Fruit fly (Drosophila melanogaster) whole organism, embryonic: ENCODE results near the gene CG31064.

Experiments used
- C15 ChIP-seq: fragments of 200-800 bp; sonication (Bioruptor generic); IDR thresholded peaks from 3 replicates; pipeline ENCODE4 v1.3.6; 2022; ENCODE audit warnings: missing biosample characterization, missing genetic modification characterization
- CG10543 ChIP-seq: fragments of 200-800 bp; sonication (Bioruptor generic); optimal IDR thresholded peaks from 3 replicates; lab custom pipeline; 2017; ENCODE audit warnings: missing biosample characterization, mild to moderate bottlenecking, missing genetic modification characterization, moderate library complexity
- CG11398 ChIP-seq: fragments of 200-800 bp; sonication (Bioruptor generic); optimal IDR thresholded peaks from 2 replicates; lab custom pipeline; 2016; ENCODE audit warnings: missing biosample characterization, missing genetic modification characterization
- CG11560 ChIP-seq: fragments of 200-800 bp; sonication (Bioruptor generic); IDR thresholded peaks from 3 replicates; pipeline ENCODE4 v1.3.6; 2022; ENCODE audit warnings: missing biosample characterization, missing genetic modification characterization
- CG12391 ChIP-seq: fragments of 200-800 bp; sonication (Bioruptor generic); optimal IDR thresholded peaks from 3 replicates; lab custom pipeline; 2018; ENCODE audit warnings: missing biosample characterization, mild to moderate bottlenecking, missing genetic modification characterization, moderate library complexity
- CG12769 ChIP-seq: fragments of 200-800 bp; sonication (Bioruptor generic); optimal IDR thresholded peaks from 2 replicates; lab custom pipeline; 2019; ENCODE audit warnings: missing biosample characterization, mild to moderate bottlenecking, missing genetic modification characterization, moderate library complexity
- CG12942 ChIP-seq: fragments of 200-800 bp; sonication (Bioruptor generic); optimal IDR thresholded peaks from 3 replicates; lab custom pipeline; 2016; ENCODE audit warnings: missing biosample characterization, missing genetic modification characterization
- CG14667 ChIP-seq: fragments of 200-800 bp; sonication (Bioruptor generic); IDR thresholded peaks from 2 replicates; pipeline ENCODE4 v1.3.6; 2022; ENCODE audit warnings: missing biosample characterization, missing genetic modification characterization
- CG14710 ChIP-seq: fragments of 200-800 bp; sonication (Bioruptor generic); optimal IDR thresholded peaks from 3 replicates; lab custom pipeline; 2019; ENCODE audit warnings: missing biosample characterization, mild to moderate bottlenecking, missing genetic modification characterization, moderate library complexity
- CG1602 ChIP-seq: fragments of 200-800 bp; sonication (Bioruptor generic); optimal IDR thresholded peaks from 3 replicates; lab custom pipeline; 2016; ENCODE audit warnings: missing biosample characterization, missing genetic modification characterization
- CG17328 ChIP-seq: fragments of 200-800 bp; sonication (Bioruptor generic); IDR thresholded peaks from 2 replicates; pipeline ENCODE4 v1.3.6; 2022; ENCODE audit warnings: missing biosample characterization, missing genetic modification characterization
- CG2889 ChIP-seq: fragments of 200-800 bp; sonication (Bioruptor generic); IDR thresholded peaks from 3 replicates; pipeline ENCODE4 v1.3.6; 2022; ENCODE audit warnings: missing biosample characterization, missing genetic modification characterization
- CG32767 ChIP-seq: fragments of 200-800 bp; sonication (Bioruptor generic); IDR thresholded peaks from 2 replicates; pipeline ENCODE4 v1.3.6; 2022; ENCODE audit warnings: missing biosample characterization, missing genetic modification characterization
- CG32772 ChIP-seq: fragments of 200-800 bp; sonication (Bioruptor generic); IDR thresholded peaks from 2 replicates; pipeline ENCODE4 v1.3.6; 2022; ENCODE audit warnings: missing biosample characterization, missing genetic modification characterization
- CG33213 ChIP-seq: fragments of 200-800 bp; sonication (Bioruptor generic); optimal IDR thresholded peaks from 3 replicates; lab custom pipeline; 2016; ENCODE audit warnings: missing biosample characterization, missing genetic modification characterization
- CG3407 ChIP-seq: fragments of 200-800 bp; sonication (Bioruptor generic); optimal IDR thresholded peaks from 2 replicates; lab custom pipeline; 2018; ENCODE audit warnings: missing biosample characterization, mild to moderate bottlenecking, missing genetic modification characterization
- CG4328 ChIP-seq: fragments of 200-800 bp; sonication (Bioruptor generic); optimal IDR thresholded peaks from 3 replicates; lab custom pipeline; 2017; ENCODE audit warnings: missing biosample characterization, missing genetic modification reagents, missing genetic modification characterization
- CG5953 ChIP-seq: fragments of 200-800 bp; sonication (Bioruptor generic); IDR thresholded peaks from 2 replicates; pipeline ENCODE4 v1.3.6; 2022; ENCODE audit warnings: missing biosample characterization, missing genetic modification characterization
- CG6791 ChIP-seq: fragments of 200-800 bp; sonication (Bioruptor generic); IDR thresholded peaks from 3 replicates; pipeline ENCODE4 v1.3.6; 2022; ENCODE audit warnings: missing biosample characterization, missing genetic modification characterization; ENCODE audit not compliant: partially characterized antibody
- CG7556 ChIP-seq: fragments of 200-800 bp; sonication (Bioruptor generic); optimal IDR thresholded peaks from 2 replicates; lab custom pipeline; 2017; ENCODE audit warnings: missing biosample characterization, mild to moderate bottlenecking, missing genetic modification characterization
- CG7786 ChIP-seq: fragments of 200-800 bp; sonication (Bioruptor generic); optimal IDR thresholded peaks from 2 replicates; lab custom pipeline; 2016; ENCODE audit warnings: missing biosample characterization, missing genetic modification characterization
- CG7987 ChIP-seq: fragments of 200-800 bp; sonication (Bioruptor generic); optimal IDR thresholded peaks from 2 replicates; lab custom pipeline; 2018; ENCODE audit warnings: missing biosample characterization, mild to moderate bottlenecking, missing genetic modification characterization, moderate library complexity
- MBD-R2 ChIP-seq: fragments of 200-800 bp; sonication (Bioruptor generic); IDR thresholded peaks from 2 replicates; pipeline ENCODE4 v1.3.6; 2022; ENCODE audit warnings: missing biosample characterization, missing genetic modification characterization
- NK7.1 ChIP-seq: fragments of 200-800 bp; sonication (Bioruptor generic); optimal IDR thresholded peaks from 3 replicates; lab custom pipeline; 2016; ENCODE audit warnings: missing biosample characterization, missing genetic modification characterization
- Oaz ChIP-seq: fragments of 200-800 bp; sonication (Bioruptor generic); IDR thresholded peaks from 2 replicates; pipeline ENCODE4 v1.3.6; 2022; ENCODE audit warnings: missing biosample characterization, missing genetic modification characterization
- Rfx ChIP-seq: fragments of 200-800 bp; sonication (Bioruptor generic); IDR thresholded peaks from 2 replicates; pipeline ENCODE4 v1.3.6; 2022; ENCODE audit warnings: missing biosample characterization, missing genetic modification characterization
- Spps ChIP-seq: fragments of 200-800 bp; sonication (Bioruptor generic); optimal IDR thresholded peaks from 2 replicates; lab custom pipeline; 2018; ENCODE audit warnings: missing biosample characterization, mild to moderate bottlenecking, missing genetic modification characterization
- Stat92E ChIP-seq, 3 experiments: fragments of >200 bp in 2 of 3; fragments of 200-800 bp in 1 of 3; sonication (Bioruptor generic) in 1 of 3; optimal IDR thresholded peaks; 2 replicates each; lab custom pipeline; 2017 to 2019; ENCODE audit warnings: missing biosample characterization in 3 of 3, missing genetic modification characterization in 3 of 3, mild to moderate bottlenecking in 1 of 3, moderate library complexity in 1 of 3
- Tbp ChIP-seq: fragments of >200 bp; optimal IDR thresholded peaks from 2 replicates; lab custom pipeline; 2018; ENCODE audit warnings: missing biosample characterization, missing genetic modification characterization
- cad ChIP-seq: fragments of >200 bp; optimal IDR thresholded peaks from 2 replicates; lab custom pipeline; 2017; ENCODE audit warnings: missing biosample characterization, missing genetic modification characterization
- chif ChIP-seq, 2 experiments: fragments of 200-800 bp; sonication (Bioruptor generic); optimal IDR thresholded peaks; 3 replicates each; lab custom pipeline; 2016; ENCODE audit warnings: missing biosample characterization in 2 of 2, missing genetic modification characterization in 2 of 2
- chm ChIP-seq: fragments of 200-800 bp; sonication (Bioruptor generic); IDR thresholded peaks from 2 replicates; pipeline ENCODE4 v1.3.6; 2022; ENCODE audit warnings: missing biosample characterization, missing genetic modification characterization
- crol ChIP-seq: fragments of 200-800 bp; sonication (Bioruptor generic); IDR thresholded peaks from 2 replicates; pipeline ENCODE4 v1.3.6; 2022; ENCODE audit warnings: missing biosample characterization, missing genetic modification characterization
- dati ChIP-seq: fragments of 200-800 bp; sonication (Bioruptor generic); IDR thresholded peaks from 2 replicates; pipeline ENCODE4 v1.3.6; 2022; ENCODE audit warnings: missing biosample characterization, missing genetic modification characterization
- fd3F ChIP-seq: fragments of 200-800 bp; sonication (Bioruptor generic); optimal IDR thresholded peaks from 2 replicates; lab custom pipeline; 2018; ENCODE audit warnings: missing biosample characterization, mild to moderate bottlenecking, missing genetic modification characterization, moderate library complexity
- gt ChIP-seq: fragments of 200-800 bp; sonication (Bioruptor generic); IDR thresholded peaks from 2 replicates; pipeline ENCODE4 v1.3.6; 2022; ENCODE audit warnings: missing biosample characterization, missing genetic modification characterization
- insv ChIP-seq, 2 experiments: fragments of 200-800 bp; sonication (Bioruptor generic); optimal IDR thresholded peaks; 3 replicates each; lab custom pipeline; 2016 to 2018; ENCODE audit warnings: missing biosample characterization in 2 of 2, missing genetic modification characterization in 2 of 2
- jing ChIP-seq: fragments of 200-800 bp; sonication (Bioruptor generic); optimal IDR thresholded peaks from 2 replicates; lab custom pipeline; 2018; ENCODE audit warnings: missing biosample characterization, mild to moderate bottlenecking, missing genetic modification characterization
- ken ChIP-seq: fragments of 200-800 bp; sonication (Bioruptor generic); IDR thresholded peaks from 3 replicates; pipeline ENCODE4 v1.3.6; 2022; ENCODE audit warnings: missing biosample characterization, missing genetic modification characterization
- nau ChIP-seq: fragments of 200-800 bp; sonication (Bioruptor generic); optimal IDR thresholded peaks from 3 replicates; lab custom pipeline; 2017; ENCODE audit warnings: missing biosample characterization, mild to moderate bottlenecking, missing genetic modification characterization, missing genetic modification reagents
- nmo ChIP-seq: fragments of 200-800 bp; sonication (Bioruptor generic); optimal IDR thresholded peaks from 2 replicates; lab custom pipeline; 2018; ENCODE audit warnings: missing biosample characterization, mild to moderate bottlenecking, missing genetic modification characterization, moderate library complexity
- nom ChIP-seq: fragments of 200-800 bp; sonication (Bioruptor generic); optimal IDR thresholded peaks from 2 replicates; lab custom pipeline; 2017; ENCODE audit warnings: missing biosample characterization, missing genetic modification characterization, mild to moderate bottlenecking, moderate library complexity, missing genetic modification reagents
- pzg ChIP-seq: fragments of 200-800 bp; sonication (Bioruptor generic); optimal IDR thresholded peaks from 3 replicates; lab custom pipeline; 2018; ENCODE audit warnings: missing biosample characterization, mild to moderate bottlenecking, missing genetic modification characterization, moderate library complexity
- ranshi ChIP-seq: fragments of 200-800 bp; sonication (Bioruptor generic); IDR thresholded peaks from 2 replicates; pipeline ENCODE4 v1.3.6; 2022; ENCODE audit warnings: missing biosample characterization, missing genetic modification characterization
- sna ChIP-seq: fragments of 200-800 bp; sonication (Bioruptor generic); IDR thresholded peaks from 2 replicates; pipeline ENCODE4 v1.3.6; 2022; ENCODE audit warnings: missing biosample characterization, missing genetic modification characterization; ENCODE audit not compliant: partially characterized antibody
- ssp ChIP-seq: fragments of 200-800 bp; sonication (Bioruptor generic); IDR thresholded peaks from 2 replicates; pipeline ENCODE4 v1.3.6; 2022; ENCODE audit warnings: missing biosample characterization, missing genetic modification characterization
- tll ChIP-seq, 2 experiments: fragments of 200-800 bp in 1 of 2; fragments of >200 bp in 1 of 2; sonication (Bioruptor generic) in 1 of 2; optimal IDR thresholded peaks; 2 replicates each; lab custom pipeline; 2017 to 2019; ENCODE audit warnings: missing biosample characterization in 2 of 2, missing genetic modification characterization in 2 of 2, mild to moderate bottlenecking in 1 of 2, moderate library complexity in 1 of 2

Gene CG31064

dm6 chr3R:27270379-27271266 is 31.7 kb upstream of the CG31064 start (continued):
- TF ChIP-seq cad (no peak), CG7987 (GFP tag; lab: Kevin White, UChicago) (no peak), CG6791 (GFP tag; lab: Robert Waterston, UW) (no peak), pzg (no peak), Rfx (GFP tag; lab: Robert Waterston, UW) (no peak), sna (no peak), CG32767 (GFP tag; lab: Robert Waterston, UW) (no peak), NK7.1 (GFP tag; lab: Kevin White, UChicago) (no peak), ken (no peak), fd3F (GFP tag; lab: Kevin White, UChicago) (no peak), CG12942 (GFP tag; lab: Kevin White, UChicago) (no peak), insv (GFP tag; optimal IDR thresholded peaks at IDR 0.05; lab: Kevin White, UChicago) (no peak), chm (GFP tag; lab: Robert Waterston, UW) (no peak), ranshi (GFP tag; lab: Robert Waterston, UW) (no peak), crol (GFP tag; lab: Robert Waterston, UW) (peak; percentile 56), CG11398 (GFP tag; lab: Kevin White, UChicago) (no peak), CG5953 (no peak), MBD-R2 (peak; percentile 5; the same call in 1 of the 2 replicates), CG12769 (tag; lab: Kevin White, UChicago) (peak; percentile 15), Tbp (GFP tag; lab: Kevin White, UChicago) (no peak), Spps (tag; lab: Kevin White, UChicago) (no peak), Oaz (GFP tag; lab: Robert Waterston, UW) (no peak), CG14710 (tag; lab: Kevin White, UChicago) (no peak), Stat92E (GFP tag; optimal IDR thresholded peaks at IDR 0.05; lab: Kevin White, UChicago) (no peak), CG7786 (GFP tag; lab: Kevin White, UChicago) (no peak), tll (GFP tag; optimal IDR thresholded peaks at IDR 0.05; lab: Kevin White, UChicago) (no peak), dati (GFP tag; lab: Robert Waterston, UW) (no peak), CG14667 (GFP tag; lab: Robert Waterston, UW) (no peak), CG17328 (no peak), CG1602 (no peak), CG10543 (GFP tag; lab: Kevin White, UChicago) (no peak), CG33213 (GFP tag; lab: Kevin White, UChicago) (no peak), CG7556 (GFP tag; lab: Kevin White, UChicago) (no peak), chif (GFP tag; optimal IDR thresholded peaks at IDR 0.05; lab: Kevin White, UChicago) (no peak), nom (GFP tag; lab: Kevin White, UChicago) (peak; percentile 50)

- TF ChIP-seq jing (GFP tag; lab: Kevin White, UChicago) (no peak), CG4328 (GFP tag; lab: Kevin White, UChicago) (no peak), nmo (GFP tag; lab: Kevin White, UChicago) (no peak), gt (GFP tag; lab: Robert Waterston, UW) (no peak), CG2889 (GFP tag; lab: Robert Waterston, UW) (no peak), C15 (GFP tag; lab: Robert Waterston, UW) (no peak), nau (GFP tag; lab: Kevin White, UChicago) (no peak), crol (GFP tag; lab: Robert Waterston, UW) (no peak), CG3407 (no peak), CG11560 (tag; lab: Robert Waterston, UW) (no peak), CG32772 (GFP tag; lab: Robert Waterston, UW) (no peak), CG12391 (tag; lab: Kevin White, UChicago) (no peak), ssp (GFP tag; lab: Robert Waterston, UW) (no peak)
Observed at dm6 chr3R:27265330-27265729, 26.4 kb upstream of the CG31064 start, which contains the start of the genes CG14262 and CG14260. CG14262 (minus strand) TSS chr3R:27265430. CG14260 (plus strand) TSS chr3R:27265457.
